Worm (Caenorhabditis elegans): ENCODE measurements around the gene mpz-5.
A peak's percentile ranks its signal among the peaks of the same experiment; 100 is the strongest.

ce11 chrIV:10398244-10398643 is 24.6 kb upstream of the mpz-5 start:
- no peak for TF ChIP-seq pros-1 (tag; optimal IDR thresholded peaks at IDR 0.05)
- no peak for TF ChIP-seq ceh-48 (tag; optimal IDR thresholded peaks at IDR 0.05)
- TF ChIP-seq nhr-11 (tag; optimal IDR thresholded peaks at IDR 0.05) = no peak
- peak; percentile 0 for TF ChIP-seq nfya-1 (tag; optimal IDR thresholded peaks at IDR 0.05)
- no peak for TF ChIP-seq K09A11.1 (tag; optimal IDR thresholded peaks at IDR 0.05; ENCODE audit: insufficient read depth)
- no peak for TF ChIP-seq pqm-1 (tag; optimal IDR thresholded peaks at IDR 0.05)
- no peak for TF ChIP-seq ceh-19 (GFP tag; optimal IDR thresholded peaks at IDR 0.05)
- no peak for TF ChIP-seq ceh-9 (tag; optimal IDR thresholded peaks at IDR 0.05)
